Worm (Caenorhabditis elegans): ENCODE measurements around the gene T13F2.4.

DNA sequence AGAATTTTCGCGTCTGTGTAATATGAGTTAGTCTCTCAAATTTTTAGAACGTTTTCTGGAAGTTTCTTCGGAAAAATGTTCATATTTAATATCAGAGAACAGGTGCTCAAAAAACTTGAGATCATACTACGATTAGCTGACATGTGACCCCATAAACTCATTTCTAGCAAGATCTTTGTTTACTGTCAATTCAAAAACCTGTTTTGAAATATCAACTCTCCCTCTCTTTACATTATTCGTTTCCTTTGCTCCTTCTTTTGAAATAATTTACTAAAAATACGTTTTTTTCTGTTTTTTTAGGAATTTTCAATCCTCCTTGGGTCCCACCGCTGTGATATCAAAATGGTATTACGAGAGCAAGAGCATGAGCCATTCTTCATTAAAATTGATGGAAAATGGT lies 9.5 kb downstream of the T13F2.4 start, which contains the start of gene fat-4:
- no peak for TF ChIP-seq pes-1 (GFP tag; IDR thresholded peaks at IDR 0.05)
- TF ChIP-seq flt-1 (GFP tag; IDR thresholded peaks at IDR 0.05): no peak
- no peak for TF ChIP-seq tra-4 (tag; optimal IDR thresholded peaks at IDR 0.05)
- no peak for TF ChIP-seq ama-1 (optimal IDR thresholded peaks at IDR 0.05)
- TF ChIP-seq F13C5.2 (tag; optimal IDR thresholded peaks at IDR 0.05): no peak
- TF ChIP-seq ets-7 (tag; optimal IDR thresholded peaks at IDR 0.05): no peak
- no peak for TF ChIP-seq hnd-1 (tag; optimal IDR thresholded peaks at IDR 0.05)
